Worm (Caenorhabditis elegans) whole organism, L4 larva: ENCODE measurements around the gene his-60.

ENCODE experiments used
- F10B5.3 ChIP-seq: sonication (generic microtip); optimal IDR thresholded peaks from 2 replicates; lab custom pipeline; 2016; ENCODE audit warnings: mild to moderate bottlenecking, missing genetic modification characterization, missing compliant biosample characterization
- F49E8.2 ChIP-seq: sonication (generic microtip); optimal IDR thresholded peaks from 2 replicates; lab custom pipeline; 2016; ENCODE audit warnings: missing compliant biosample characterization, mild to moderate bottlenecking, missing genetic modification characterization, borderline replicate concordance
- T20F7.1 ChIP-seq: fragments of 200-800 bp; sonication (Bioruptor generic); optimal IDR thresholded peaks from 2 replicates; lab custom pipeline; 2018; ENCODE audit warnings: mild to moderate bottlenecking, missing genetic modification characterization, missing compliant biosample characterization
- T26A8.4 ChIP-seq: fragments of 200-800 bp; sonication (Bioruptor generic); IDR thresholded peaks from 2 replicates; pipeline ENCODE4 v1.3.6; 2022; ENCODE audit warnings: missing genetic modification characterization, missing compliant biosample characterization
- Y105C5A.15 ChIP-seq: fragments of 200-800 bp; sonication (Bioruptor generic); IDR thresholded peaks from 2 replicates; pipeline ENCODE4 v1.3.6; 2022; ENCODE audit warnings: missing genetic modification characterization, missing compliant biosample characterization
- Y5F2A.4 ChIP-seq: fragments of 200-800 bp; sonication (Bioruptor generic); optimal IDR thresholded peaks from 2 replicates; lab custom pipeline; 2018; ENCODE audit warnings: mild to moderate bottlenecking, missing genetic modification characterization, missing compliant biosample characterization
- ZK337.2 ChIP-seq: fragments of 200-800 bp; sonication (Bioruptor generic); IDR thresholded peaks from 2 replicates; pipeline ENCODE4 v1.3.6; 2022; ENCODE audit warnings: missing genetic modification reagents, missing genetic modification characterization, missing compliant biosample characterization
- aha-1 ChIP-seq: fragments of 150-350 bp; peaks from one replicate; lab custom pipeline; 2014; ENCODE audit warnings: missing biosample characterization, missing genetic modification characterization
- aly-2 ChIP-seq: sonication (generic microtip); optimal IDR thresholded peaks from 2 replicates; lab custom pipeline; 2018; ENCODE audit warnings: missing biosample characterization, missing genetic modification characterization
- ama-1 ChIP-seq: fragments of 150-350 bp; optimal IDR thresholded peaks from 2 replicates; lab custom pipeline; 2014; ENCODE audit warnings: inconsistent platforms, mixed read lengths
- attf-4 ChIP-seq: sonication (generic microtip); optimal IDR thresholded peaks from 3 replicates; lab custom pipeline; 2017; ENCODE audit warnings: missing biosample characterization, missing genetic modification characterization
- ceh-20 ChIP-seq: fragments of 200-800 bp; sonication (Bioruptor generic); IDR thresholded peaks from 2 replicates; pipeline ENCODE4 v1.3.6; 2022; ENCODE audit warnings: missing genetic modification reagents, missing genetic modification characterization, missing compliant biosample characterization
- ceh-62 ChIP-seq: sonication (generic microtip); optimal IDR thresholded peaks from 2 replicates; lab custom pipeline; 2017; ENCODE audit warnings: missing biosample characterization, missing genetic modification characterization
- ces-1 ChIP-seq: fragments of 150-350 bp; sonication (generic microtip); optimal IDR thresholded peaks from 4 replicates; lab custom pipeline; 2014; ENCODE audit warnings: missing biosample characterization, missing genetic modification reagents, missing genetic modification characterization
- daf-16 ChIP-seq, 3 experiments: sonication (generic microtip); optimal IDR thresholded peaks; 2 replicates each; lab custom pipeline; 2016 to 2017; ENCODE audit warnings: missing genetic modification characterization in 3 of 3, missing genetic modification reagents in 3 of 3, mild to moderate bottlenecking in 2 of 3, missing compliant biosample characterization in 2 of 3, missing biosample characterization in 1 of 3, moderate library complexity in 1 of 3
- daf-8 ChIP-seq: fragments of 200-800 bp; sonication (Bioruptor generic); IDR thresholded peaks from 2 replicates; pipeline ENCODE4 v1.3.6; 2022; ENCODE audit warnings: missing genetic modification characterization, missing compliant biosample characterization
- dve-1 ChIP-seq: sonication (generic microtip); optimal IDR thresholded peaks from 2 replicates; lab custom pipeline; 2017; ENCODE audit warnings: antibody characterized with exemption, mild to moderate bottlenecking, missing genetic modification characterization, missing compliant biosample characterization; ENCODE audit not compliant: insufficient read depth
- egl-43 ChIP-seq: fragments of 200-800 bp; sonication (Bioruptor generic); IDR thresholded peaks from 2 replicates; pipeline ENCODE4 v1.3.6; 2022; ENCODE audit warnings: missing genetic modification reagents, missing genetic modification characterization, missing compliant biosample characterization
- hlh-30 ChIP-seq: sonication (generic microtip); optimal IDR thresholded peaks from 2 replicates; lab custom pipeline; 2017; ENCODE audit warnings: antibody characterized with exemption, mild to moderate bottlenecking, missing genetic modification characterization, missing compliant biosample characterization; ENCODE audit not compliant: insufficient read depth
- hmg-1.1 ChIP-seq: fragments of 200-800 bp; sonication (Bioruptor generic); IDR thresholded peaks from 2 replicates; pipeline ENCODE4 v1.3.6; 2022; ENCODE audit warnings: missing genetic modification reagents, missing genetic modification characterization, missing compliant biosample characterization
- jun-1 ChIP-seq: fragments of 150-350 bp; optimal IDR thresholded peaks from 2 replicates; lab custom pipeline; 2014; ENCODE audit warnings: missing biosample characterization, missing genetic modification reagents, missing genetic modification characterization
- lim-7 ChIP-seq: fragments of 200-800 bp; sonication (Bioruptor generic); IDR thresholded peaks from 2 replicates; pipeline ENCODE4 v1.3.6; 2022; ENCODE audit warnings: missing genetic modification characterization, missing compliant biosample characterization
- lin-29 ChIP-seq: fragments of 200-800 bp; sonication (Bioruptor generic); IDR thresholded peaks from 2 replicates; pipeline ENCODE4 v1.3.6; 2022; ENCODE audit warnings: missing genetic modification reagents, missing genetic modification characterization, missing compliant biosample characterization
- lin-38 ChIP-seq: fragments of 200-800 bp; sonication (Bioruptor generic); IDR thresholded peaks from 2 replicates; pipeline ENCODE4 v1.3.6; 2022; ENCODE audit warnings: missing genetic modification reagents, missing genetic modification characterization, missing compliant biosample characterization
- madf-9 ChIP-seq: fragments of 200-800 bp; sonication (Bioruptor generic); conservative IDR thresholded peaks from 2 replicates; pipeline ENCODE4 v1.3.6; 2022; ENCODE audit warnings: missing genetic modification reagents, missing genetic modification characterization, missing compliant biosample characterization
- mdl-1 ChIP-seq, 2 experiments: fragments of 150-350 bp in 1 of 2; sonication (generic microtip) in 1 of 2; optimal IDR thresholded peaks; 2 replicates each; lab custom pipeline; 2014 to 2017; ENCODE audit warnings: missing biosample characterization in 2 of 2, missing genetic modification characterization in 2 of 2
- mdt-29 ChIP-seq: fragments of 200-800 bp; sonication (Bioruptor generic); IDR thresholded peaks from 2 replicates; pipeline ENCODE4 v1.3.6; 2022; ENCODE audit warnings: missing genetic modification reagents, missing genetic modification characterization, missing compliant biosample characterization
- mep-1 ChIP-seq: fragments of 150-350 bp; sonication (generic microtip); optimal IDR thresholded peaks from 3 replicates; lab custom pipeline; 2014; ENCODE audit warnings: missing biosample characterization, missing genetic modification characterization
- mes-2 ChIP-seq: sonication (generic microtip); optimal IDR thresholded peaks from 2 replicates; lab custom pipeline; 2016; ENCODE audit warnings: missing genotype, mild to moderate bottlenecking, missing genetic modification characterization, missing compliant biosample characterization; ENCODE audit not compliant: poor library complexity, severe bottlenecking
- mxl-2 ChIP-seq: fragments of 200-800 bp; sonication (Bioruptor generic); conservative IDR thresholded peaks from 2 replicates; pipeline ENCODE4 v1.3.6; 2022; ENCODE audit warnings: missing genetic modification reagents, missing genetic modification characterization, missing compliant biosample characterization
- nhr-25 ChIP-seq: sonication (generic microtip); optimal IDR thresholded peaks from 2 replicates; lab custom pipeline; 2017; ENCODE audit warnings: missing genetic modification characterization, mild to moderate bottlenecking, missing compliant biosample characterization, antibody characterized with exemption, moderate library complexity, borderline replicate concordance; ENCODE audit not compliant: insufficient read depth
- nhr-41 ChIP-seq: fragments of 200-800 bp; sonication (Bioruptor generic); IDR thresholded peaks from 2 replicates; pipeline ENCODE4 v1.3.6; 2022; ENCODE audit warnings: missing genetic modification reagents, missing genetic modification characterization, missing compliant biosample characterization
- nhr-42 ChIP-seq: fragments of 200-800 bp; sonication (Bioruptor generic); IDR thresholded peaks from 2 replicates; pipeline ENCODE4 v1.3.6; 2022; ENCODE audit warnings: missing genetic modification characterization, missing compliant biosample characterization
- nhr-48 ChIP-seq: sonication (generic microtip); optimal IDR thresholded peaks from 2 replicates; lab custom pipeline; 2016; ENCODE audit warnings: mild to moderate bottlenecking, missing genetic modification characterization, missing compliant biosample characterization
- nhr-76 ChIP-seq: fragments of 150-350 bp; optimal IDR thresholded peaks from 2 replicates; lab custom pipeline; 2014; ENCODE audit warnings: missing biosample characterization, missing genetic modification characterization
- php-3 ChIP-seq: fragments of 200-800 bp; sonication (Bioruptor generic); IDR thresholded peaks from 2 replicates; pipeline ENCODE4 v1.3.6; 2022; ENCODE audit warnings: missing genetic modification reagents, missing genetic modification characterization, missing compliant biosample characterization
- rbr-2 ChIP-seq: sonication (generic microtip); optimal IDR thresholded peaks from 2 replicates; lab custom pipeline; 2016; ENCODE audit warnings: missing genotype, missing genetic modification characterization, missing compliant biosample characterization
- set-16 ChIP-seq: fragments of 200-800 bp; sonication (Bioruptor generic); IDR thresholded peaks from 2 replicates; pipeline ENCODE4 v1.3.6; 2022; ENCODE audit warnings: missing genetic modification reagents, missing genetic modification characterization, missing compliant biosample characterization
- skn-1 ChIP-seq: fragments of 150-350 bp; optimal IDR thresholded peaks from 2 replicates; lab custom pipeline; 2014; ENCODE audit warnings: missing biosample characterization, missing genetic modification characterization
- snpc-1.2 ChIP-seq: fragments of 200-800 bp; sonication (Bioruptor generic); IDR thresholded peaks from 2 replicates; pipeline ENCODE4 v1.3.6; 2022; ENCODE audit warnings: missing genetic modification reagents, missing genetic modification characterization, missing compliant biosample characterization
- snpc-4 ChIP-seq: fragments of 150-350 bp; optimal IDR thresholded peaks from 2 replicates; lab custom pipeline; 2014; ENCODE audit warnings: missing biosample characterization, missing genetic modification characterization
- tag-97 ChIP-seq: fragments of 200-800 bp; sonication (Bioruptor generic); IDR thresholded peaks from 2 replicates; pipeline ENCODE4 v1.3.6; 2022; ENCODE audit warnings: missing genetic modification characterization, missing compliant biosample characterization
- unc-62 ChIP-seq, 3 experiments: fragments of 150-350 bp in 1 of 3; sonication (generic microtip); optimal IDR thresholded peaks in 2 of 3; peaks in 1 of 3; 1 replicate in 1 of 3; 2 replicates in 2 of 3; lab custom pipeline; 2014 to 2017; ENCODE audit warnings: missing biosample characterization in 3 of 3, missing genetic modification characterization in 3 of 3, missing genetic modification reagents in 3 of 3, missing genotype in 1 of 3
- vab-7 ChIP-seq: fragments of 200-800 bp; sonication (Bioruptor generic); IDR thresholded peaks from 2 replicates; pipeline ENCODE4 v1.3.6; 2022; ENCODE audit warnings: missing genetic modification reagents, missing genetic modification characterization, missing compliant biosample characterization
- zfp-2 ChIP-seq: sonication (generic microtip); optimal IDR thresholded peaks from 2 replicates; lab custom pipeline; 2016; ENCODE audit warnings: mild to moderate bottlenecking, missing genetic modification characterization, missing compliant biosample characterization
- zfp-3 ChIP-seq: fragments of 200-800 bp; sonication (Bioruptor generic); conservative IDR thresholded peaks from 2 replicates; pipeline ENCODE4 v1.3.6; 2022; ENCODE audit warnings: missing genetic modification reagents, missing genetic modification characterization, missing compliant biosample characterization
- zip-2 ChIP-seq: fragments of 150-350 bp; optimal IDR thresholded peaks from 2 replicates; lab custom pipeline; 2014; ENCODE audit warnings: missing biosample characterization, missing genetic modification characterization

Gene his-60

ce11 chrIV:7523744-7524143 is 36.0 kb upstream of the his-60 start:
- TF ChIP-seq vab-7 (GFP tag; lab: Robert Waterston, UW) = no peak
- peak in 1 of 2 experiments; percentile 92 for TF ChIP-seq unc-62 (GFP tag; optimal IDR thresholded peaks at IDR 0.05 in 1 of 2; lab: Kevin White, UChicago)
- TF ChIP-seq unc-62 (tag; optimal IDR thresholded peaks at IDR 0.05; lab: Kevin White, UChicago) = no peak
- TF ChIP-seq egl-43 (GFP tag; lab: Robert Waterston, UW) = no peak
- TF ChIP-seq lin-38 (GFP tag; lab: Robert Waterston, UW) = no peak
- TF ChIP-seq snpc-1.2 (GFP tag; lab: Robert Waterston, UW) = no peak
- no peak for TF ChIP-seq nhr-76 (tag; lab: Kevin White, UChicago)
- no peak for TF ChIP-seq ZK337.2 (GFP tag; lab: Robert Waterston, UW)
- no peak for TF ChIP-seq zip-2 (tag; lab: Kevin White, UChicago)
- no peak for TF ChIP-seq lin-29

ce11 chrIV:7521591-7521990 is 33.8 kb upstream of the his-60 start:
- TF ChIP-seq vab-7 (GFP tag; lab: Robert Waterston, UW) (no peak), aha-1 (tag; lab: Kevin White, UChicago) (peak; percentile 39)

ce11 chrIV:7520841-7521240 is 33.0 kb upstream of the his-60 start:
- TF ChIP-seq mes-2 (tag; lab: Kevin White, UChicago) = no peak
- TF ChIP-seq nhr-48 (tag; lab: Kevin White, UChicago) = no peak
- TF ChIP-seq hmg-1.1 (GFP tag; lab: Robert Waterston, UW) = no peak
- TF ChIP-seq Y105C5A.15 (GFP tag; lab: Robert Waterston, UW) = no peak
- TF ChIP-seq daf-16 (GFP tag; optimal IDR thresholded peaks at IDR 0.05; lab: Kevin White, UChicago) = no peak
- TF ChIP-seq daf-16 (tag; optimal IDR thresholded peaks at IDR 0.05; lab: Kevin White, UChicago) = peak; percentile 40
- no peak for TF ChIP-seq mdl-1 (tag; optimal IDR thresholded peaks at IDR 0.05; lab: Kevin White, UChicago)
- TF ChIP-seq F10B5.3 (tag; lab: Kevin White, UChicago) = no peak
- no peak for TF ChIP-seq T20F7.1 (GFP tag; lab: Kevin White, UChicago)
- TF ChIP-seq ama-1 = no peak
- no peak for TF ChIP-seq nhr-25 (tag; lab: Kevin White, UChicago)
- TF ChIP-seq skn-1 (tag; lab: Kevin White, UChicago) = no peak
- TF ChIP-seq lim-7 (GFP tag; lab: Robert Waterston, UW) = no peak
- TF ChIP-seq T26A8.4 (GFP tag; lab: Robert Waterston, UW) = no peak
- TF ChIP-seq F49E8.2 (tag; lab: Kevin White, UChicago) = no peak
- no peak for TF ChIP-seq nhr-41
- no peak for TF ChIP-seq attf-4
- TF ChIP-seq mdt-29 (GFP tag; lab: Robert Waterston, UW) = no peak
- no peak for TF ChIP-seq snpc-1.2 (GFP tag; lab: Robert Waterston, UW)
- no peak for TF ChIP-seq madf-9 (GFP tag; lab: Robert Waterston, UW)
- no peak for TF ChIP-seq set-16 (GFP tag; lab: Robert Waterston, UW)
- no peak for TF ChIP-seq mxl-2 (GFP tag; lab: Robert Waterston, UW)
- no peak for TF ChIP-seq snpc-4 (tag; lab: Kevin White, UChicago)
- peak; percentile 20 for TF ChIP-seq dve-1
- no peak for TF ChIP-seq ceh-20 (GFP tag; lab: Robert Waterston, UW)
- TF ChIP-seq zfp-3 = no peak
- no peak for TF ChIP-seq ces-1 (GFP tag; lab: Kevin White, UChicago)
- no peak for TF ChIP-seq zfp-2
- TF ChIP-seq aly-2 = no peak
- TF ChIP-seq Y5F2A.4 = no peak
- TF ChIP-seq daf-8 (GFP tag; lab: Robert Waterston, UW) = no peak
- peak; percentile 39; the same call in 1 of the 2 replicates for TF ChIP-seq php-3
- peak; percentile 34 for TF ChIP-seq mep-1 (tag; lab: Kevin White, UChicago)
- no peak for TF ChIP-seq rbr-2 (tag; lab: Kevin White, UChicago)
- TF ChIP-seq ceh-62 = no peak
- TF ChIP-seq nhr-42 (GFP tag; lab: Robert Waterston, UW) = no peak
- TF ChIP-seq tag-97 (GFP tag; lab: Robert Waterston, UW) = no peak
- peak; percentile 34 for TF ChIP-seq hlh-30 (tag; lab: Kevin White, UChicago)
- no peak for TF ChIP-seq jun-1 (tag; lab: Kevin White, UChicago)
